Fruit fly (Drosophila melanogaster) whole organism, embryonic: ENCODE measurements around the gene CG12814.
A peak's percentile ranks its signal among the peaks of the same experiment; 100 is the strongest.

Source experiments
- Abd-B ChIP-seq: fragments of 200-800 bp; sonication (Bioruptor generic); optimal IDR thresholded peaks from 2 replicates; lab custom pipeline; 2018; ENCODE audit warnings: missing biosample characterization, mild to moderate bottlenecking, missing genetic modification characterization, moderate library complexity
- Ada2b ChIP-seq: fragments of 200-800 bp; sonication (Bioruptor generic); IDR thresholded peaks from 2 replicates; pipeline ENCODE4 v1.3.6; 2022; ENCODE audit warnings: missing biosample characterization, missing genetic modification characterization
- Asciz ChIP-seq: fragments of 200-800 bp; sonication (Bioruptor generic); optimal IDR thresholded peaks from 2 replicates; lab custom pipeline; 2017; ENCODE audit warnings: missing biosample characterization, mild to moderate bottlenecking, missing genetic modification characterization, missing genetic modification reagents
- Atf6 ChIP-seq: fragments of 200-800 bp; sonication (Bioruptor generic); IDR thresholded peaks from 2 replicates; pipeline ENCODE4 v1.3.6; 2022; ENCODE audit warnings: missing biosample characterization, missing genetic modification characterization
- CG10267 ChIP-seq: fragments of 200-800 bp; sonication (Bioruptor generic); optimal IDR thresholded peaks from 2 replicates; lab custom pipeline; 2018; ENCODE audit warnings: missing biosample characterization, mild to moderate bottlenecking, missing genetic modification characterization, moderate library complexity
- CG12071 ChIP-seq: fragments of 200-800 bp; sonication (Bioruptor generic); optimal IDR thresholded peaks from 3 replicates; lab custom pipeline; 2018; ENCODE audit warnings: missing biosample characterization, mild to moderate bottlenecking, missing genetic modification characterization
- CG12219 ChIP-seq: fragments of 200-800 bp; sonication (Bioruptor generic); optimal IDR thresholded peaks from 3 replicates; lab custom pipeline; 2018; ENCODE audit warnings: missing biosample characterization, mild to moderate bottlenecking, missing genetic modification characterization
- CG1233 ChIP-seq: fragments of 200-800 bp; sonication (Bioruptor generic); optimal IDR thresholded peaks from 4 replicates; lab custom pipeline; 2018; ENCODE audit warnings: missing biosample characterization, mild to moderate bottlenecking, missing genetic modification characterization
- CG13424 ChIP-seq: fragments of 200-800 bp; sonication (Bioruptor generic); optimal IDR thresholded peaks from 2 replicates; lab custom pipeline; 2019; ENCODE audit warnings: missing biosample characterization, mild to moderate bottlenecking, missing genetic modification characterization, moderate library complexity
- CG1603 ChIP-seq: fragments of 200-800 bp; sonication (Bioruptor generic); optimal IDR thresholded peaks from 2 replicates; lab custom pipeline; 2019; ENCODE audit warnings: missing biosample characterization, mild to moderate bottlenecking, missing genetic modification characterization, moderate library complexity
- CG17328 ChIP-seq: fragments of 200-800 bp; sonication (Bioruptor generic); IDR thresholded peaks from 2 replicates; pipeline ENCODE4 v1.3.6; 2022; ENCODE audit warnings: missing biosample characterization, missing genetic modification characterization
- CG17385 ChIP-seq: fragments of 200-800 bp; sonication (Bioruptor generic); optimal IDR thresholded peaks from 3 replicates; lab custom pipeline; 2018; ENCODE audit warnings: missing biosample characterization, mild to moderate bottlenecking, missing genetic modification characterization
- CG31365 ChIP-seq: fragments of 200-800 bp; sonication (Bioruptor generic); optimal IDR thresholded peaks from 2 replicates; lab custom pipeline; 2018; ENCODE audit warnings: missing biosample characterization, mild to moderate bottlenecking, missing genetic modification characterization
- CG32772 ChIP-seq: fragments of 200-800 bp; sonication (Bioruptor generic); IDR thresholded peaks from 2 replicates; pipeline ENCODE4 v1.3.6; 2022; ENCODE audit warnings: missing biosample characterization, missing genetic modification characterization
- CG3407 ChIP-seq: fragments of 200-800 bp; sonication (Bioruptor generic); optimal IDR thresholded peaks from 2 replicates; lab custom pipeline; 2018; ENCODE audit warnings: missing biosample characterization, mild to moderate bottlenecking, missing genetic modification characterization
- CG42726 ChIP-seq: fragments of 200-800 bp; sonication (Bioruptor generic); IDR thresholded peaks from 2 replicates; pipeline ENCODE4 v1.3.6; 2022; ENCODE audit warnings: missing biosample characterization, missing genetic modification characterization; ENCODE audit not compliant: partially characterized antibody
- CG4360 ChIP-seq: fragments of 200-800 bp; sonication (Bioruptor generic); IDR thresholded peaks from 2 replicates; pipeline ENCODE4 v1.3.6; 2022; ENCODE audit warnings: missing biosample characterization, missing genetic modification characterization
- CG5953 ChIP-seq: fragments of 200-800 bp; sonication (Bioruptor generic); IDR thresholded peaks from 2 replicates; pipeline ENCODE4 v1.3.6; 2022; ENCODE audit warnings: missing biosample characterization, missing genetic modification characterization
- CG6654 ChIP-seq: fragments of 200-800 bp; sonication (Bioruptor generic); optimal IDR thresholded peaks from 2 replicates; lab custom pipeline; 2017; ENCODE audit warnings: missing biosample characterization, mild to moderate bottlenecking, missing genetic modification characterization
- CG6689 ChIP-seq: fragments of 200-800 bp; sonication (Bioruptor generic); IDR thresholded peaks from 2 replicates; pipeline ENCODE4 v1.3.6; 2022; ENCODE audit warnings: missing biosample characterization, missing genetic modification characterization
- CG6854 ChIP-seq: fragments of 200-800 bp; sonication (Bioruptor generic); optimal IDR thresholded peaks from 3 replicates; lab custom pipeline; 2017; ENCODE audit warnings: missing biosample characterization, mild to moderate bottlenecking, missing genetic modification characterization
- CG7786 ChIP-seq: fragments of 200-800 bp; sonication (Bioruptor generic); optimal IDR thresholded peaks from 2 replicates; lab custom pipeline; 2016; ENCODE audit warnings: missing biosample characterization, missing genetic modification characterization
- CG9817 ChIP-seq: fragments of 200-800 bp; sonication (Bioruptor generic); optimal IDR thresholded peaks from 2 replicates; lab custom pipeline; 2018; ENCODE audit warnings: missing biosample characterization, mild to moderate bottlenecking, missing genetic modification characterization, moderate library complexity
- Drgx ChIP-seq: fragments of 200-800 bp; sonication (Bioruptor generic); IDR thresholded peaks from 2 replicates; pipeline ENCODE4 v1.3.6; 2022; ENCODE audit warnings: missing biosample characterization, missing genetic modification characterization
- ERR ChIP-seq: fragments of 200-800 bp; sonication (Bioruptor generic); optimal IDR thresholded peaks from 2 replicates; lab custom pipeline; 2016; ENCODE audit warnings: missing biosample characterization, missing genetic modification characterization
- Fer1 ChIP-seq: fragments of 200-800 bp; sonication (Bioruptor generic); optimal IDR thresholded peaks from 2 replicates; lab custom pipeline; 2017; ENCODE audit warnings: missing biosample characterization, mild to moderate bottlenecking, missing genetic modification characterization
- Hsf ChIP-seq: fragments of 200-800 bp; sonication (Bioruptor generic); optimal IDR thresholded peaks from 3 replicates; lab custom pipeline; 2016; ENCODE audit warnings: missing biosample characterization, missing genetic modification characterization
- Nf-YB ChIP-seq: fragments of 200-800 bp; sonication (Bioruptor generic); optimal IDR thresholded peaks from 3 replicates; lab custom pipeline; 2019; ENCODE audit warnings: missing biosample characterization, mild to moderate bottlenecking, missing genetic modification characterization, moderate library complexity
- Ravus ChIP-seq: fragments of 200-800 bp; sonication (Bioruptor generic); IDR thresholded peaks from 2 replicates; pipeline ENCODE4 v1.3.6; 2022; ENCODE audit warnings: missing biosample characterization, missing genetic modification characterization
- Rx ChIP-seq: fragments of 200-800 bp; sonication (Bioruptor generic); IDR thresholded peaks from 2 replicates; pipeline ENCODE4 v1.3.6; 2022; ENCODE audit warnings: missing biosample characterization, missing genetic modification characterization
- Sox102F ChIP-seq: fragments of 200-800 bp; sonication (Bioruptor generic); optimal IDR thresholded peaks from 2 replicates; lab custom pipeline; 2018; ENCODE audit warnings: missing biosample characterization, mild to moderate bottlenecking, missing genetic modification characterization, moderate library complexity
- Spps ChIP-seq: fragments of 200-800 bp; sonication (Bioruptor generic); optimal IDR thresholded peaks from 2 replicates; lab custom pipeline; 2018; ENCODE audit warnings: missing biosample characterization, mild to moderate bottlenecking, missing genetic modification characterization
- YL-1 ChIP-seq: fragments of 200-800 bp; sonication (Bioruptor generic); optimal IDR thresholded peaks from 3 replicates; lab custom pipeline; 2017; ENCODE audit warnings: missing biosample characterization, mild to moderate bottlenecking, missing genetic modification characterization
- abd-A ChIP-seq: fragments of 200-800 bp; sonication (Bioruptor generic); optimal IDR thresholded peaks from 3 replicates; lab custom pipeline; 2019; ENCODE audit warnings: missing biosample characterization, mild to moderate bottlenecking, missing genetic modification characterization, moderate library complexity
- crol ChIP-seq: fragments of 200-800 bp; sonication (Bioruptor generic); IDR thresholded peaks from 2 replicates; pipeline ENCODE4 v1.3.6; 2022; ENCODE audit warnings: missing biosample characterization, missing genetic modification characterization
- crp ChIP-seq, 2 experiments: fragments of 200-800 bp; sonication (Bioruptor generic); optimal IDR thresholded peaks; 2 replicates in 1 of 2; 3 replicates in 1 of 2; lab custom pipeline; 2017; ENCODE audit warnings: missing biosample characterization in 2 of 2, missing genetic modification characterization in 2 of 2, mild to moderate bottlenecking in 1 of 2, moderate library complexity in 1 of 2
- ems ChIP-seq: fragments of 200-800 bp; sonication (Bioruptor generic); optimal IDR thresholded peaks from 3 replicates; lab custom pipeline; 2016; ENCODE audit warnings: missing biosample characterization, missing genetic modification characterization
- fd3F ChIP-seq: fragments of 200-800 bp; sonication (Bioruptor generic); optimal IDR thresholded peaks from 2 replicates; lab custom pipeline; 2018; ENCODE audit warnings: missing biosample characterization, mild to moderate bottlenecking, missing genetic modification characterization, moderate library complexity
- h ChIP-seq: fragments of >200 bp; optimal IDR thresholded peaks from 2 replicates; lab custom pipeline; 2017
- her ChIP-seq: fragments of 200-800 bp; sonication (Bioruptor generic); optimal IDR thresholded peaks from 2 replicates; lab custom pipeline; 2016; ENCODE audit warnings: missing biosample characterization, missing genetic modification characterization
- insv ChIP-seq, 2 experiments: fragments of 200-800 bp; sonication (Bioruptor generic); optimal IDR thresholded peaks; 3 replicates each; lab custom pipeline; 2016 to 2018; ENCODE audit warnings: missing biosample characterization in 2 of 2, missing genetic modification characterization in 2 of 2
- pita ChIP-seq: fragments of 200-800 bp; sonication (Bioruptor generic); optimal IDR thresholded peaks from 2 replicates; lab custom pipeline; 2017; ENCODE audit warnings: missing biosample characterization, mild to moderate bottlenecking, missing genetic modification characterization
- pros ChIP-seq: fragments of 200-800 bp; sonication (Bioruptor generic); optimal IDR thresholded peaks from 3 replicates; lab custom pipeline; 2019; ENCODE audit warnings: missing biosample characterization, mild to moderate bottlenecking, missing genetic modification characterization, moderate library complexity
- psq ChIP-seq: fragments of 200-800 bp; sonication (Bioruptor generic); optimal IDR thresholded peaks from 2 replicates; lab custom pipeline; 2017; ENCODE audit warnings: missing biosample characterization, missing genetic modification characterization
- pum ChIP-seq: fragments of 200-800 bp; sonication (Bioruptor generic); optimal IDR thresholded peaks from 2 replicates; lab custom pipeline; 2016; ENCODE audit warnings: missing biosample characterization, missing genetic modification characterization
- sens ChIP-seq: fragments of 200-800 bp; sonication (Bioruptor generic); peaks from one replicate; lab custom pipeline; 2016; ENCODE audit warnings: missing biosample characterization, missing genetic modification characterization
- tll ChIP-seq, 2 experiments: fragments of 200-800 bp in 1 of 2; fragments of >200 bp in 1 of 2; sonication (Bioruptor generic) in 1 of 2; optimal IDR thresholded peaks; 2 replicates each; lab custom pipeline; 2017 to 2019; ENCODE audit warnings: missing biosample characterization in 2 of 2, missing genetic modification characterization in 2 of 2, mild to moderate bottlenecking in 1 of 2, moderate library complexity in 1 of 2
- unc-4 ChIP-seq: fragments of 200-800 bp; sonication (Bioruptor generic); IDR thresholded peaks from 2 replicates; pipeline ENCODE4 v1.3.6; 2022; ENCODE audit warnings: missing biosample characterization, missing genetic modification characterization; ENCODE audit not compliant: partially characterized antibody

The CG12814 gene

dm6 chr3R:10144103-10144998 lies 45.1 kb downstream of the CG12814 start, which contains the start of the genes TAF1B and Invadolysin (continued):
- TF ChIP-seq Atf6 (peak; percentile 61; the same call in 1 of the 2 replicates), fd3F (GFP tag; lab: Kevin White, UChicago) (no peak), pum (GFP tag; lab: Kevin White, UChicago) (peak; percentile 42), abd-A (tag; lab: Kevin White, UChicago) (peak; percentile 72), tll (GFP tag; optimal IDR thresholded peaks at IDR 0.05; lab: Kevin White, UChicago) (no peak), Sox102F (peak; percentile 60), Abd-B (GFP tag; lab: Kevin White, UChicago) (no peak), Fer1 (GFP tag; lab: Kevin White, UChicago) (peak; percentile 42), crp (GFP tag; optimal IDR thresholded peaks at IDR 0.05; lab: Kevin White, UChicago) (peak in 1 of 2 experiments; percentile 6), Drgx (peak; percentile 25; the same call in 1 of the 2 replicates), YL-1 (GFP tag; lab: Kevin White, UChicago) (peak; percentile 67), CG5953 (no peak), CG42726 (peak; percentile 91), Ada2b (GFP tag; lab: Robert Waterston, UW) (peak; percentile 40; the same call in 1 of the 2 replicates), Ravus (GFP tag; lab: Robert Waterston, UW) (no peak), ems (GFP tag; lab: Kevin White, UChicago) (peak; percentile 42), Asciz (GFP tag; lab: Kevin White, UChicago) (no peak), CG3407 (GFP tag; lab: Kevin White, UChicago) (no peak), CG12071 (GFP tag; lab: Kevin White, UChicago) (peak; percentile 51), Nf-YB (GFP tag; lab: Kevin White, UChicago) (peak; percentile 19), her (GFP tag; lab: Kevin White, UChicago) (peak; percentile 59), CG6689 (GFP tag; lab: Robert Waterston, UW) (no peak), crol (GFP tag; lab: Robert Waterston, UW) (peak; percentile 94), CG13424 (tag; lab: Kevin White, UChicago) (peak; percentile 56), ERR (GFP tag; lab: Kevin White, UChicago) (peak; percentile 56), CG32772 (GFP tag; lab: Robert Waterston, UW) (peak; percentile 33; the same call in 1 of the 2 replicates), pita (GFP tag; lab: Kevin White, UChicago) (no peak), CG4360 (GFP tag; lab: Robert Waterston, UW) (no peak), Hsf (GFP tag; lab: Kevin White, UChicago) (peak; percentile 13), CG9817 (tag; lab: Kevin White, UChicago) (peak; percentile 40), CG12219 (GFP tag; lab: Kevin White, UChicago) (no peak), CG17328 (GFP tag; lab: Robert Waterston, UW) (peak; percentile 33), CG7786 (GFP tag; lab: Kevin White, UChicago) (no peak), CG10267 (tag; lab: Kevin White, UChicago) (peak; percentile 92), h (lab: Kevin White, UChicago) (no peak), CG1603 (tag; lab: Kevin White, UChicago) (peak; percentile 76), sens (GFP tag; lab: Kevin White, UChicago) (peak; percentile 94), pros (GFP tag; lab: Kevin White, UChicago) (peak; percentile 20), CG17385 (peak; percentile 12), unc-4 (GFP tag; lab: Robert Waterston, UW) (peak; percentile 95), CG31365 (tag; lab: Kevin White, UChicago) (peak; percentile 54), CG1233 (GFP tag; lab: Kevin White, UChicago) (no peak), insv (GFP tag; optimal IDR thresholded peaks at IDR 0.05; lab: Kevin White, UChicago) (peak in 1 of 2 experiments; percentile 39), CG6654 (GFP tag; lab: Kevin White, UChicago) (no peak), psq (GFP tag; lab: Kevin White, UChicago) (no peak), CG6854 (GFP tag; lab: Kevin White, UChicago) (peak; percentile 48), Spps (tag; lab: Kevin White, UChicago) (no peak), Rx (no peak)
